Worm (Caenorhabditis elegans) whole organism, L2 larva: ENCODE data around the gene mrps-12.

ENCODE experiments used
- F13H6.1 ChIP-seq: sonication (generic microtip); optimal IDR thresholded peaks from 2 replicates; lab custom pipeline; 2016; ENCODE audit warnings: missing genetic modification characterization, missing compliant biosample characterization
- Y55F3AM.14 ChIP-seq: fragments of 200-800 bp; sonication (Bioruptor generic); optimal IDR thresholded peaks from 2 replicates; lab custom pipeline; 2018; ENCODE audit warnings: mild to moderate bottlenecking, missing genetic modification characterization, missing compliant biosample characterization
- ZK546.5 ChIP-seq: sonication (generic microtip); optimal IDR thresholded peaks from 2 replicates; lab custom pipeline; 2017; ENCODE audit warnings: missing biosample characterization, missing genetic modification characterization
- aly-2 ChIP-seq: fragments of 150-350 bp; optimal IDR thresholded peaks from 2 replicates; lab custom pipeline; 2014; ENCODE audit warnings: missing biosample characterization, missing genetic modification characterization
- ama-1 ChIP-seq: fragments of 150-350 bp; optimal IDR thresholded peaks from 2 replicates; lab custom pipeline; 2018; ENCODE audit warnings: inconsistent platforms
- blmp-1 ChIP-seq: sonication (generic microtip); optimal IDR thresholded peaks from 2 replicates; lab custom pipeline; 2017; ENCODE audit warnings: missing genetic modification characterization, mild to moderate bottlenecking, missing compliant biosample characterization, antibody characterized with exemption, moderate library complexity; ENCODE audit not compliant: insufficient read depth
- crh-2 ChIP-seq: sonication (generic microtip); optimal IDR thresholded peaks from 2 replicates; lab custom pipeline; 2017; ENCODE audit warnings: missing biosample characterization, missing genetic modification characterization
- dmd-4 ChIP-seq: sonication (generic microtip); optimal IDR thresholded peaks from 2 replicates; lab custom pipeline; 2017; ENCODE audit warnings: missing biosample characterization, missing genetic modification characterization
- egl-27 ChIP-seq: sonication (generic microtip); optimal IDR thresholded peaks from 3 replicates; lab custom pipeline; 2017; ENCODE audit warnings: missing biosample characterization, missing genetic modification reagents, missing genetic modification characterization
- elt-3 ChIP-seq: sonication (generic microtip); optimal IDR thresholded peaks from 2 replicates; lab custom pipeline; 2017; ENCODE audit warnings: missing biosample characterization, missing genetic modification characterization
- fos-1 ChIP-seq: fragments of 150-350 bp; optimal IDR thresholded peaks from 2 replicates; lab custom pipeline; 2014; ENCODE audit warnings: missing biosample characterization, missing genetic modification characterization
- gmeb-1 ChIP-seq: fragments of 150-350 bp; optimal IDR thresholded peaks from 2 replicates; lab custom pipeline; 2014; ENCODE audit warnings: missing biosample characterization, missing genetic modification characterization
- lin-13 ChIP-seq: fragments of 150-350 bp; optimal IDR thresholded peaks from 2 replicates; lab custom pipeline; 2014; ENCODE audit warnings: missing biosample characterization, missing genetic modification reagents, missing genetic modification characterization
- lin-39 ChIP-seq: fragments of 150-350 bp; optimal IDR thresholded peaks from 2 replicates; lab custom pipeline; 2014; ENCODE audit warnings: missing biosample characterization, missing genetic modification reagents, missing genetic modification characterization
- lsy-2 ChIP-seq, 2 experiments: fragments of 150-350 bp in 1 of 2; sonication (generic microtip) in 1 of 2; optimal IDR thresholded peaks; 2 replicates each; lab custom pipeline; 2014 to 2017; ENCODE audit warnings: missing biosample characterization in 2 of 2, missing genetic modification characterization in 2 of 2
- mab-5 ChIP-seq: fragments of 150-350 bp; optimal IDR thresholded peaks from 2 replicates; lab custom pipeline; 2014; ENCODE audit warnings: missing biosample characterization, missing genetic modification characterization
- mbf-1 ChIP-seq: sonication (generic microtip); optimal IDR thresholded peaks from 2 replicates; lab custom pipeline; 2017; ENCODE audit warnings: missing biosample characterization, missing genetic modification characterization
- mdl-1 ChIP-seq, 2 experiments: fragments of 150-350 bp in 1 of 2; sonication (generic microtip) in 1 of 2; optimal IDR thresholded peaks; 2 replicates each; lab custom pipeline; 2017; ENCODE audit warnings: missing biosample characterization in 2 of 2, missing genetic modification characterization in 2 of 2
- nhr-10 ChIP-seq: sonication (generic microtip); optimal IDR thresholded peaks from 2 replicates; lab custom pipeline; 2017; ENCODE audit warnings: missing biosample characterization, missing genetic modification characterization
- nhr-129 ChIP-seq: fragments of 150-350 bp; optimal IDR thresholded peaks from 2 replicates; lab custom pipeline; 2014; ENCODE audit warnings: missing biosample characterization, missing genetic modification characterization
- nhr-25 ChIP-seq: fragments of 150-350 bp; sonication (generic microtip); optimal IDR thresholded peaks from 3 replicates; lab custom pipeline; 2014; ENCODE audit warnings: missing biosample characterization, missing genetic modification characterization
- nhr-6 ChIP-seq: fragments of 150-350 bp; optimal IDR thresholded peaks from 2 replicates; lab custom pipeline; 2014; ENCODE audit warnings: missing biosample characterization, missing genetic modification characterization
- peb-1 ChIP-seq: fragments of 150-350 bp; optimal IDR thresholded peaks from 2 replicates; lab custom pipeline; 2014; ENCODE audit warnings: missing biosample characterization, missing genetic modification characterization
- skn-1 ChIP-seq: sonication (generic microtip); optimal IDR thresholded peaks from 2 replicates; lab custom pipeline; 2017; ENCODE audit warnings: missing biosample characterization, missing genetic modification characterization
- sma-3 ChIP-seq: sonication (generic microtip); optimal IDR thresholded peaks from 2 replicates; lab custom pipeline; 2016; ENCODE audit warnings: missing genetic modification reagents, missing genetic modification characterization, missing compliant biosample characterization
- sma-9 ChIP-seq, 2 experiments: fragments of 150-350 bp in 1 of 2; sonication (generic microtip) in 1 of 2; optimal IDR thresholded peaks; 2 replicates each; lab custom pipeline; 2014 to 2016; ENCODE audit warnings: missing genetic modification characterization in 2 of 2, mild to moderate bottlenecking in 1 of 2, missing biosample characterization in 1 of 2, missing compliant biosample characterization in 1 of 2, missing genetic modification reagents in 1 of 2, moderate library complexity in 1 of 2
- snpc-4 ChIP-seq: fragments of 150-350 bp; optimal IDR thresholded peaks from 2 replicates; lab custom pipeline; 2014; ENCODE audit warnings: missing biosample characterization, missing genetic modification characterization
- unc-55 ChIP-seq: fragments of 150-350 bp; sonication (generic microtip); optimal IDR thresholded peaks from 3 replicates; lab custom pipeline; 2014; ENCODE audit warnings: missing biosample characterization, missing genetic modification reagents, missing genetic modification characterization
- unc-62 ChIP-seq: fragments of 150-350 bp; optimal IDR thresholded peaks from 2 replicates; lab custom pipeline; 2014; ENCODE audit warnings: missing biosample characterization, missing genetic modification reagents, missing genetic modification characterization
- ztf-1 ChIP-seq: fragments of 200-800 bp; sonication (Bioruptor generic); conservative IDR thresholded peaks from 2 replicates; pipeline ENCODE4 v1.3.6; 2022; ENCODE audit warnings: missing genetic modification characterization, missing compliant biosample characterization
- ztf-11 ChIP-seq: sonication (generic microtip); optimal IDR thresholded peaks from 2 replicates; lab custom pipeline; 2017; ENCODE audit warnings: missing biosample characterization, missing genetic modification characterization
- ztf-4 ChIP-seq: fragments of 150-350 bp; optimal IDR thresholded peaks from 2 replicates; lab custom pipeline; 2014; ENCODE audit warnings: missing biosample characterization, missing genetic modification characterization

The mrps-12 gene

DNA sequence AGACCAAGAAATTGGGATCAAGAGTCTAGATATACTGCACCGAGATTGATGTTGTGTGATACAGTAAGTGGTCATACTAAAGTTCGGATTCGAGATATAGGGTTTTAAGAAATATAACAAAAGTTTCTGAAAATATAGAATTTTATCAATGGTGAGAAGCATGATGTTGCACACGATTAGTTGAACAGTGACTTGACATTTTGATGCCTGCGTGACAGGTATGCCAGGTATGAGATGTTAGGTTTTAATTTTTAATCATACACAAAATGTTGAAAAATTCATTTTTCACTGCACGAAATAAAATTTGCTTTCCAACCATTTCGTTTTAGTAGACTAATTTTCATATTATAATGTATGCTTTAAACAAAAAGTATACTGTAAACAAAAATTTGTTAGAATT lies 7.5 kb upstream of the mrps-12 start:
- TF ChIP-seq mdl-1 (tag; optimal IDR thresholded peaks at IDR 0.05; lab: Kevin White, UChicago) (no peak), nhr-10 (no peak), ZK546.5 (tag; lab: Kevin White, UChicago) (no peak), crh-2 (tag; lab: Kevin White, UChicago) (no peak), lin-39 (tag; lab: Kevin White, UChicago) (no peak)

DNA sequence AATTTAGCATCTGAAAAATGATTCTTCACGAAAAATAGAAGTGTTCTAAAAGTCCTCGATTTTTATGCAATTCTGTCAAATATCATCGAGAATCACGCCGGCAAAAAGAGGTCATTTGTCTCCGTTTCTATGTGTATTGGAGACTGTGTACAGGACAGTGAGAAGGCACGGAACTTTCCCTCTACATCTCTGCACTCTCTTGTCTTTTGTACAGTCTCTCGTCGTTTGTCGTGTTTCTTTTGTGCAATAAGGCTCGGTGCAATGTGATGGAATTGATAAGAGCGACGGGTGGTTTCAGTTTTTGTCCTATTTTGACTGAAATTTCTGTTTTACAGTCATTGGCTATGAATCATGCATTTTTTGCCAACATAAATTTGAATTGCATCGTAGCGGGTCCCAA lies 6.0 kb upstream of the mrps-12 start:
- TF ChIP-seq peb-1 (tag; lab: Kevin White, UChicago), result no peak
- TF ChIP-seq unc-62 (GFP tag; lab: Kevin White, UChicago), result no peak
- TF ChIP-seq Y55F3AM.14 (GFP tag; lab: Kevin White, UChicago), result no peak
- TF ChIP-seq fos-1 (tag; lab: Kevin White, UChicago), result peak; percentile 93
- peak; percentile 62 for TF ChIP-seq sma-9 (GFP tag; optimal IDR thresholded peaks at IDR 0.05; lab: Kevin White, UChicago)
- TF ChIP-seq sma-9 (tag; optimal IDR thresholded peaks at IDR 0.05; lab: Kevin White, UChicago), result no peak
- TF ChIP-seq ztf-4 (tag; lab: Kevin White, UChicago), result no peak
- TF ChIP-seq ztf-11 (tag; lab: Kevin White, UChicago), result no peak
- no peak for TF ChIP-seq egl-27 (tag; lab: Kevin White, UChicago)
- no peak for TF ChIP-seq snpc-4 (tag; lab: Kevin White, UChicago)
- TF ChIP-seq ama-1 (lab: Kevin White, UChicago), result no peak
- TF ChIP-seq blmp-1 (tag; lab: Kevin White, UChicago), result peak; percentile 2
- no peak for TF ChIP-seq dmd-4
- peak; percentile 1 for TF ChIP-seq crh-2 (tag; lab: Kevin White, UChicago)
- no peak for TF ChIP-seq mab-5 (tag; lab: Kevin White, UChicago)
- TF ChIP-seq gmeb-1 (tag; lab: Kevin White, UChicago), result peak; percentile 16
- peak; percentile 34 for TF ChIP-seq nhr-129 (tag; lab: Kevin White, UChicago)
- TF ChIP-seq, all 48 proteins: peak for 6

DNA sequence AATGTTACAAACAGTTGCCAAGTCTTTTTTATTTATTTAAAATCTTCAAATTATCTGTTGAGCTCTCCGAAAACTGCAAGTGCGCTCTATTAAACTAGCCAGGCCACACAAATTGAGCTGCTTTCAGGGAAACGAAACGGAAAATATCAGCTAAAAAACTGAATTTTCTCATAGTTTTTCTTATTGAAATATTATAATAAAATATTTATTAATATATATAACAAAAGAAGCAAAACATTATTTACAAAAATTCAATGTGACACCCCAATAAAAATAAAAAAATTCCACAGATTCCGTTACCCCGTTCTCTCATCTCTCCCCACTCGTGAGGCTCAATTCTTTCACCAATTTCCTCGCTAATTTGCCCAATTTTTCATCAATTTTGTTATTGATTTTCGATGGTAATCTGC lies 5.3 kb upstream of the mrps-12 start:
- TF ChIP-seq sma-9 (GFP tag; optimal IDR thresholded peaks at IDR 0.05; lab: Kevin White, UChicago), result peak; percentile 1
- TF ChIP-seq sma-9 (tag; optimal IDR thresholded peaks at IDR 0.05; lab: Kevin White, UChicago), result no peak
- peak; percentile 74 for TF ChIP-seq unc-55
- peak in 1 of 2 experiments; percentile 35 for TF ChIP-seq lsy-2 (tag; optimal IDR thresholded peaks at IDR 0.05; lab: Kevin White, UChicago)
- TF ChIP-seq nhr-10, result no peak

DNA sequence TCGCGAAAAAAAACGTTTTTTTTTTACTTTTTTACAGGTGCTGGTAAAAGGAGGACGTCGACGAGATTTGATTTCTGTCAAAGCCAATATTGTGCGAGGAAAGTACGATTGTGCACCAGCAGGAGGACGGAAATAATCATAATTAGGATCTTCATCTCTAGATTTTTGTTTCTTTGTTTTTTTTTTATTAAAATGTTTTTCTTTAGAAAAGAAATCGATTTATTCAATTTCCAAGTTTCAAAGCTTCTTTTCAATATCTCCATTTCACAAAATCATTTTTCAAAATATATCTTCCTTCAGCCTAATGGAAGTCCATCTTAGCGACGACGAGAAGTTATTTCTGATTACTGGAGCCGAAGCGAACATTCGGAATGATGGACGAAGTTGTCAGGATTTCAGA lies 685 bp downstream of the mrps-12 start, which contains the start of gene exos-7:
TSS of gene exos-7 (plus strand) at position 301 of the 400 bp plus-strand sequence.
- TF ChIP-seq sma-3 (GFP tag; lab: Kevin White, UChicago) (no peak), F13H6.1 (tag; lab: Kevin White, UChicago) (no peak), skn-1 (tag; lab: Kevin White, UChicago) (no peak), aly-2 (no peak), sma-9 (GFP tag; optimal IDR thresholded peaks at IDR 0.05; lab: Kevin White, UChicago) (no peak), sma-9 (tag; optimal IDR thresholded peaks at IDR 0.05; lab: Kevin White, UChicago) (no peak)

DNA sequence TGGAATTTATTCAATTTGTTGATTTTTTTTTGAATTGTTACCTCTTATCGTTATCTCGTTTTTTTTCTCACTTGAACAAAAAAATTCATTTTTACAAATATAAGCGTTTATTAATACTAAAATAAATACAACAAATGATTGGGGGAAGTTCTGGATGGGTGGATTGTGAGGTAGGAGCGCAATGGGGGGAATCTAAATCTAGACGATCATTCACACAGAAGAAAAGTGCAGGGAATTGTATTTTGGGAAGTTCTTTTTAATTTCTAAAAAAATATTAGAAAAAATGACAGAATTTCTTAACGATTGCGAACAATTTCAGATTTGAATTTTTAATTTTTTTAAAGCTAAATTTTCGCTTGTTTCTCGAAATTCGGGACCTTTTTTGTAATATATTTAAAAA lies 3.6 kb downstream of the mrps-12 start:
- TF ChIP-seq lin-13 (GFP tag; lab: Kevin White, UChicago) (no peak), mab-5 (tag; lab: Kevin White, UChicago) (no peak), lin-39 (tag; lab: Kevin White, UChicago) (no peak), elt-3 (tag; lab: Kevin White, UChicago) (no peak), mbf-1 (tag; lab: Kevin White, UChicago) (no peak), unc-62 (GFP tag; lab: Kevin White, UChicago) (no peak), nhr-25 (tag; lab: Kevin White, UChicago) (no peak), aly-2 (no peak), dmd-4 (no peak), ztf-1 (GFP tag; lab: Robert Waterston, UW) (no peak), nhr-6 (tag; lab: Kevin White, UChicago) (no peak), skn-1 (tag; lab: Kevin White, UChicago) (no peak), gmeb-1 (tag; lab: Kevin White, UChicago) (no peak)
- TF ChIP-seq, all 48 proteins: peak for 0
